Fruit fly (Drosophila melanogaster) whole organism, embryonic: ENCODE results near the gene sff.

Experiments used
- Aef1 ChIP-seq: fragments of 200-800 bp; sonication (Bioruptor generic); IDR thresholded peaks from 3 replicates; pipeline ENCODE4 v1.3.6; 2022; ENCODE audit warnings: missing biosample characterization, missing genetic modification characterization
- Atf6 ChIP-seq: fragments of 200-800 bp; sonication (Bioruptor generic); IDR thresholded peaks from 2 replicates; pipeline ENCODE4 v1.3.6; 2022; ENCODE audit warnings: missing biosample characterization, missing genetic modification characterization
- BtbVII ChIP-seq: fragments of 200-800 bp; sonication (Bioruptor generic); optimal IDR thresholded peaks from 3 replicates; lab custom pipeline; 2017; ENCODE audit warnings: missing biosample characterization, mild to moderate bottlenecking, missing genetic modification characterization
- Bteb2 ChIP-seq: fragments of 200-800 bp; sonication (Bioruptor generic); optimal IDR thresholded peaks from 2 replicates; lab custom pipeline; 2016; ENCODE audit warnings: missing biosample characterization, missing genetic modification characterization
- CG10543 ChIP-seq: fragments of 200-800 bp; sonication (Bioruptor generic); optimal IDR thresholded peaks from 3 replicates; lab custom pipeline; 2017; ENCODE audit warnings: missing biosample characterization, mild to moderate bottlenecking, missing genetic modification characterization, moderate library complexity
- CG11247 ChIP-seq: fragments of 200-800 bp; sonication (Bioruptor generic); IDR thresholded peaks from 2 replicates; pipeline ENCODE4 v1.3.6; 2022; ENCODE audit warnings: missing biosample characterization, missing genetic modification characterization
- CG11504 ChIP-seq: fragments of 200-800 bp; sonication (Bioruptor generic); optimal IDR thresholded peaks from 3 replicates; lab custom pipeline; 2019; ENCODE audit warnings: missing biosample characterization, mild to moderate bottlenecking, missing genetic modification characterization, moderate library complexity
- CG12391 ChIP-seq: fragments of 200-800 bp; sonication (Bioruptor generic); optimal IDR thresholded peaks from 3 replicates; lab custom pipeline; 2018; ENCODE audit warnings: missing biosample characterization, mild to moderate bottlenecking, missing genetic modification characterization, moderate library complexity
- CG12769 ChIP-seq: fragments of 200-800 bp; sonication (Bioruptor generic); optimal IDR thresholded peaks from 2 replicates; lab custom pipeline; 2019; ENCODE audit warnings: missing biosample characterization, mild to moderate bottlenecking, missing genetic modification characterization, moderate library complexity
- CG14014 ChIP-seq: fragments of 200-800 bp; sonication (Bioruptor generic); IDR thresholded peaks from 2 replicates; pipeline ENCODE4 v1.3.6; 2022; ENCODE audit warnings: missing biosample characterization, missing genetic modification characterization
- CG15601 ChIP-seq: fragments of 200-800 bp; sonication (Bioruptor generic); optimal IDR thresholded peaks from 3 replicates; lab custom pipeline; 2019; ENCODE audit warnings: missing biosample characterization, mild to moderate bottlenecking, missing genetic modification characterization, moderate library complexity
- CG1647 ChIP-seq: fragments of 200-800 bp; sonication (Bioruptor generic); optimal IDR thresholded peaks from 3 replicates; lab custom pipeline; 2016; ENCODE audit warnings: missing biosample characterization, missing genetic modification characterization
- CG30020 ChIP-seq: fragments of 200-800 bp; optimal IDR thresholded peaks from 2 replicates; lab custom pipeline; 2019; ENCODE audit warnings: missing biosample characterization, mild to moderate bottlenecking, missing genetic modification characterization, moderate library complexity
- CG30403 ChIP-seq: fragments of 200-800 bp; sonication (Bioruptor generic); optimal IDR thresholded peaks from 3 replicates; lab custom pipeline; 2016; ENCODE audit warnings: missing biosample characterization, missing genetic modification characterization
- CG3838 ChIP-seq: fragments of 200-800 bp; sonication (Bioruptor generic); optimal IDR thresholded peaks from 3 replicates; lab custom pipeline; 2016; ENCODE audit warnings: missing biosample characterization, missing genetic modification characterization
- CG4617 ChIP-seq: fragments of 200-800 bp; sonication (Bioruptor generic); optimal IDR thresholded peaks from 3 replicates; lab custom pipeline; 2016; ENCODE audit warnings: missing biosample characterization, missing genetic modification characterization, borderline replicate concordance
- CG6175 ChIP-seq: fragments of 200-800 bp; sonication (Bioruptor generic); IDR thresholded peaks from 3 replicates; pipeline ENCODE4 v1.3.6; 2022; ENCODE audit warnings: missing biosample characterization, missing genetic modification characterization
- CG6791 ChIP-seq: fragments of 200-800 bp; sonication (Bioruptor generic); IDR thresholded peaks from 3 replicates; pipeline ENCODE4 v1.3.6; 2022; ENCODE audit warnings: missing biosample characterization, missing genetic modification characterization; ENCODE audit not compliant: partially characterized antibody
- CHES-1-like ChIP-seq: fragments of 200-800 bp; sonication (Bioruptor generic); optimal IDR thresholded peaks from 2 replicates; lab custom pipeline; 2016; ENCODE audit warnings: missing biosample characterization, missing genetic modification characterization
- Dip2 ChIP-seq: fragments of 200-800 bp; sonication (Bioruptor generic); IDR thresholded peaks from 2 replicates; pipeline ENCODE4 v1.3.6; 2022; ENCODE audit warnings: missing biosample characterization, missing genetic modification characterization
- Dll ChIP-seq: fragments of 200-800 bp; sonication (Bioruptor generic); IDR thresholded peaks from 4 replicates; pipeline ENCODE4 v1.3.6; 2022; ENCODE audit warnings: missing biosample characterization, missing genetic modification characterization; ENCODE audit not compliant: partially characterized antibody
- E2f1 ChIP-seq: fragments of 200-800 bp; sonication (Bioruptor generic); IDR thresholded peaks from 2 replicates; pipeline ENCODE4 v1.3.6; 2022; ENCODE audit warnings: missing biosample characterization, missing genetic modification characterization
- Eip74EF ChIP-seq, 2 experiments: fragments of 200-800 bp in 1 of 2; fragments of >200 bp in 1 of 2; sonication (Bioruptor generic) in 1 of 2; optimal IDR thresholded peaks; 2 replicates each; lab custom pipeline; 2017 to 2019; ENCODE audit warnings: missing biosample characterization in 2 of 2, missing genetic modification characterization in 2 of 2, mild to moderate bottlenecking in 1 of 2, moderate library complexity in 1 of 2
- HLHmδ ChIP-seq: fragments of 200-800 bp; sonication (Bioruptor generic); optimal IDR thresholded peaks from 2 replicates; lab custom pipeline; 2018; ENCODE audit warnings: missing biosample characterization, mild to moderate bottlenecking, missing genetic modification characterization, moderate library complexity
- HmgD ChIP-seq: fragments of 200-800 bp; sonication (Bioruptor generic); optimal IDR thresholded peaks from 3 replicates; lab custom pipeline; 2016; ENCODE audit warnings: missing biosample characterization, missing genetic modification characterization
- MESR4 ChIP-seq: fragments of 200-800 bp; sonication (Bioruptor generic); optimal IDR thresholded peaks from 2 replicates; lab custom pipeline; 2018; ENCODE audit warnings: missing biosample characterization, mild to moderate bottlenecking, missing genetic modification characterization, moderate library complexity
- MTF-1 ChIP-seq: fragments of 200-800 bp; sonication (Bioruptor generic); optimal IDR thresholded peaks from 2 replicates; lab custom pipeline; 2018; ENCODE audit warnings: missing biosample characterization, mild to moderate bottlenecking, missing genetic modification characterization, borderline replicate concordance
- Scr ChIP-seq: fragments of 200-800 bp; sonication (Bioruptor generic); IDR thresholded peaks from 2 replicates; pipeline ENCODE4 v1.3.6; 2022; ENCODE audit warnings: missing biosample characterization, missing genetic modification characterization; ENCODE audit not compliant: partially characterized antibody
- Six4 ChIP-seq: fragments of 200-800 bp; sonication (Bioruptor generic); optimal IDR thresholded peaks from 2 replicates; lab custom pipeline; 2016; ENCODE audit warnings: missing biosample characterization, missing genetic modification characterization
- ac ChIP-seq: fragments of 200-800 bp; sonication (Bioruptor generic); optimal IDR thresholded peaks from 3 replicates; lab custom pipeline; 2017; ENCODE audit warnings: missing biosample characterization, mild to moderate bottlenecking, missing genetic modification characterization
- chinmo ChIP-seq: fragments of 200-800 bp; sonication (Bioruptor generic); IDR thresholded peaks from 4 replicates; pipeline ENCODE4 v1.3.6; 2022; ENCODE audit warnings: missing biosample characterization, missing genetic modification characterization; ENCODE audit not compliant: partially characterized antibody
- dpn ChIP-seq, 2 experiments: fragments of 200-800 bp; sonication (Bioruptor generic); optimal IDR thresholded peaks; 3 replicates each; lab custom pipeline; 2016; ENCODE audit warnings: missing biosample characterization in 2 of 2, missing genetic modification characterization in 2 of 2
- lov ChIP-seq, 2 experiments: fragments of 200-800 bp in 1 of 2; fragments of >200 bp in 1 of 2; sonication (Bioruptor generic) in 1 of 2; IDR thresholded peaks in 1 of 2; optimal IDR thresholded peaks in 1 of 2; 2 replicates in 1 of 2; 3 replicates in 1 of 2; pipeline versions ENCODE4 v1.3.6 to Lab custom; 2017 to 2022; ENCODE audit warnings: missing biosample characterization in 1 of 2, missing genetic modification characterization in 1 of 2
- nom ChIP-seq: fragments of 200-800 bp; sonication (Bioruptor generic); optimal IDR thresholded peaks from 2 replicates; lab custom pipeline; 2017; ENCODE audit warnings: missing biosample characterization, missing genetic modification characterization, mild to moderate bottlenecking, moderate library complexity, missing genetic modification reagents
- pfk ChIP-seq: fragments of 200-800 bp; sonication (Bioruptor generic); optimal IDR thresholded peaks from 2 replicates; lab custom pipeline; 2018; ENCODE audit warnings: missing biosample characterization, mild to moderate bottlenecking, missing genetic modification characterization, moderate library complexity
- prd ChIP-seq, 3 experiments: fragments of >200 bp in 2 of 3; fragments of 200-800 bp in 1 of 3; sonication (Bioruptor generic) in 1 of 3; optimal IDR thresholded peaks in 2 of 3; IDR thresholded peaks in 1 of 3; 2 replicates in 2 of 3; 3 replicates in 1 of 3; pipeline versions ENCODE4 v1.3.6 to Lab custom; 2017 to 2022; ENCODE audit warnings: missing biosample characterization in 1 of 3, missing genetic modification characterization in 1 of 3
- pros ChIP-seq: fragments of 200-800 bp; sonication (Bioruptor generic); optimal IDR thresholded peaks from 3 replicates; lab custom pipeline; 2019; ENCODE audit warnings: missing biosample characterization, mild to moderate bottlenecking, missing genetic modification characterization, moderate library complexity
- pzg ChIP-seq: fragments of 200-800 bp; sonication (Bioruptor generic); optimal IDR thresholded peaks from 3 replicates; lab custom pipeline; 2018; ENCODE audit warnings: missing biosample characterization, mild to moderate bottlenecking, missing genetic modification characterization, moderate library complexity
- ranshi ChIP-seq: fragments of 200-800 bp; sonication (Bioruptor generic); IDR thresholded peaks from 2 replicates; pipeline ENCODE4 v1.3.6; 2022; ENCODE audit warnings: missing biosample characterization, missing genetic modification characterization
- scrt ChIP-seq: fragments of 200-800 bp; sonication (Bioruptor generic); optimal IDR thresholded peaks from 2 replicates; lab custom pipeline; 2018; ENCODE audit warnings: missing biosample characterization, mild to moderate bottlenecking, missing genetic modification characterization, moderate library complexity
- so ChIP-seq: fragments of 200-800 bp; sonication (Bioruptor generic); IDR thresholded peaks from 3 replicates; pipeline ENCODE4 v1.3.6; 2022; ENCODE audit warnings: missing biosample characterization, missing genetic modification characterization
- trh ChIP-seq: fragments of 200-800 bp; sonication (Bioruptor generic); optimal IDR thresholded peaks from 2 replicates; lab custom pipeline; 2016; ENCODE audit warnings: missing biosample characterization, missing genetic modification characterization
- twi ChIP-seq: fragments of 200-800 bp; optimal IDR thresholded peaks from 2 replicates; lab custom pipeline; 2019; ENCODE audit warnings: missing biosample characterization, mild to moderate bottlenecking, missing genetic modification characterization, moderate library complexity
- vvl ChIP-seq: fragments of 200-800 bp; sonication (Bioruptor generic); IDR thresholded peaks from 2 replicates; pipeline ENCODE4 v1.3.6; 2022; ENCODE audit warnings: missing biosample characterization, missing genetic modification characterization

Gene sff

dm6 chr3L:15967588-15968500 is 43.2 kb upstream of the sff start, which contains the start of the genes Brr2 and CG10516 (continued):
- TF ChIP-seq Scr (GFP tag; lab: Robert Waterston, UW) (peak; percentile 34), HmgD (GFP tag; lab: Kevin White, UChicago) (peak; percentile 23), CG3838 (GFP tag; lab: Kevin White, UChicago) (no peak), dpn (GFP tag; optimal IDR thresholded peaks at IDR 0.05; lab: Kevin White, UChicago) (peak in 1 of 2 experiments; percentile 22), CHES-1-like (peak; percentile 23), Aef1 (GFP tag; lab: Robert Waterston, UW) (no peak), CG11247 (GFP tag; lab: Robert Waterston, UW) (no peak), Six4 (GFP tag; lab: Kevin White, UChicago) (peak; percentile 13), twi (tag; lab: Kevin White, UChicago) (peak; percentile 19), scrt (GFP tag; lab: Kevin White, UChicago) (no peak), CG30403 (peak; percentile 38), CG12391 (tag; lab: Kevin White, UChicago) (peak; percentile 58), CG11504 (tag; lab: Kevin White, UChicago) (no peak), ac (GFP tag; lab: Kevin White, UChicago) (no peak), CG30020 (tag; lab: Kevin White, UChicago) (peak; percentile 57), vvl (GFP tag; lab: Robert Waterston, UW) (no peak), pfk (no peak), CG10543 (GFP tag; lab: Kevin White, UChicago) (peak; percentile 36), BtbVII (GFP tag; lab: Kevin White, UChicago) (no peak), prd (optimal IDR thresholded peaks at IDR 0.05; lab: Kevin White, UChicago) (no peak), prd (GFP tag; IDR thresholded peaks at IDR 0.05; lab: Robert Waterston, UW) (0 out of 3 replicates have a peak, but pooled peaks have one; percentile 17), trh (GFP tag; lab: Kevin White, UChicago) (no peak), CG4617 (peak; percentile 80), CG1647 (GFP tag; lab: Kevin White, UChicago) (no peak)

DNA sequence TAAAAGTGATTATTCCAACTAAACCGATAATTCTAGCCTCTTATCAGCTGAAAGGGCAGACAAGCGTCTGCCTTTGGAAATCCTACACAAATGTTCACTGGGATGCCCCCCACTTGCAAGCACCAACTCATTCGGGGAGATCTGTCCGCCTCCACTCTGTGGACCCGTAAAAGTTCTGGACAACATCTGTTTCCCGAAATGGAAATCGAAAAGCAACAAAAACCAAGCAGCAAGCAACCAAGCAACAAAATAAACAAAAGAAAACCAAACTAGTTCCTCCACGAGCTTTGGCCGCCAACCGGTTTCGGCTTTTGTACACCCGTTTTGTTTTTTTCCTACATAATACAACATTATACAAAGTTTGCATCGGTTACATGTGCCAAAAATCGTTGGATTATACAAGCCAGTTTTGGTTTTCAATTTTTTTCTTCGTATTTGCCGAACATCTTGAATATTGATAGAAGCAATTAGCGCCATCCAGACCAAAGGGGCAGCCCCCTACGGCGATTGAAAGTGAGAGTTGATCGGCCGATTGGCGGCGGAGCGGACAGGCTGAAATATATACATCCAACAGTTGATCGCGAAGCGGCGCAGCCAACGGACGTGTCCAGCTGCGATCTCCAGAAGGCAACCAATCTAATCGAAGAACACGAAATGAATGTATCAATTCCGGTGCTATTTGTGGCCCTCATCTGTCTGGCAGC is 34.1 kb upstream of the sff start, which contains the start of gene CG17032:
CG17032 (plus strand) TSS at position 232 of the 704 bp plus-strand sequence.
- TF ChIP-seq CG6175 (GFP tag; lab: Robert Waterston, UW) (peak; percentile 51; the same call in 1 of the 3 replicates), Dip2 (GFP tag; lab: Robert Waterston, UW) (no peak), nom (GFP tag; lab: Kevin White, UChicago) (peak; percentile 39), CG15601 (tag; lab: Kevin White, UChicago) (peak; percentile 74), pros (GFP tag; lab: Kevin White, UChicago) (peak; percentile 53), Dll (GFP tag; lab: Robert Waterston, UW) (0 out of 4 replicates have a peak, but pooled peaks have one; percentile 29), Atf6 (0 out of 2 replicates have a peak, but pooled peaks have one; percentile 21), Bteb2 (GFP tag; lab: Kevin White, UChicago) (no peak), MTF-1 (GFP tag; lab: Kevin White, UChicago) (no peak), Eip74EF (GFP tag; optimal IDR thresholded peaks at IDR 0.05; lab: Kevin White, UChicago) (peak in 1 of 2 experiments; percentile 58), CG6791 (GFP tag; lab: Robert Waterston, UW) (peak; percentile 24; the same call in 1 of the 3 replicates), so (GFP tag; lab: Robert Waterston, UW) (0 out of 3 replicates have a peak, but pooled peaks have one; percentile 6), pzg (no peak), CG14014 (GFP tag; lab: Robert Waterston, UW) (no peak), HLHmδ (GFP tag; lab: Kevin White, UChicago) (peak; percentile 15), MESR4 (peak; percentile 4), E2f1 (GFP tag; lab: Robert Waterston, UW) (peak; percentile 26; the same call in 1 of the 2 replicates), chinmo (GFP tag; lab: Robert Waterston, UW) (peak; percentile 65; the same call in 1 of the 4 replicates), ranshi (no peak), CG12769 (tag; lab: Kevin White, UChicago) (peak; percentile 96), lov (optimal IDR thresholded peaks at IDR 0.05; lab: Kevin White, UChicago) (no peak), lov (GFP tag; IDR thresholded peaks at IDR 0.05; lab: Robert Waterston, UW) (no peak)
